Fruit fly (Drosophila melanogaster) whole organism, embryonic: ENCODE results near the gene CG12581.

Experiments
- Blimp-1 ChIP-seq: fragments of 200-800 bp; sonication (Bioruptor generic); optimal IDR thresholded peaks from 3 replicates; lab custom pipeline; 2018; ENCODE audit warnings: missing biosample characterization, missing genetic modification characterization, mild to moderate bottlenecking, moderate library complexity, missing genetic modification reagents
- CG10267 ChIP-seq: fragments of 200-800 bp; sonication (Bioruptor generic); optimal IDR thresholded peaks from 2 replicates; lab custom pipeline; 2018; ENCODE audit warnings: missing biosample characterization, mild to moderate bottlenecking, missing genetic modification characterization, moderate library complexity
- CG10274 ChIP-seq: fragments of 200-800 bp; sonication (Bioruptor generic); optimal IDR thresholded peaks from 3 replicates; lab custom pipeline; 2017; ENCODE audit warnings: missing biosample characterization, mild to moderate bottlenecking, missing genetic modification characterization
- CG10654 ChIP-seq: fragments of 200-800 bp; sonication (Bioruptor generic); optimal IDR thresholded peaks from 2 replicates; lab custom pipeline; 2016; ENCODE audit warnings: missing biosample characterization, missing genetic modification characterization
- CG11398 ChIP-seq: fragments of 200-800 bp; sonication (Bioruptor generic); optimal IDR thresholded peaks from 2 replicates; lab custom pipeline; 2016; ENCODE audit warnings: missing biosample characterization, missing genetic modification characterization
- CG11696 ChIP-seq: fragments of 200-800 bp; sonication (Bioruptor generic); IDR thresholded peaks from 2 replicates; pipeline ENCODE4 v1.3.6; 2022; ENCODE audit warnings: missing biosample characterization, missing genetic modification characterization
- CG12391 ChIP-seq: fragments of 200-800 bp; sonication (Bioruptor generic); optimal IDR thresholded peaks from 3 replicates; lab custom pipeline; 2018; ENCODE audit warnings: missing biosample characterization, mild to moderate bottlenecking, missing genetic modification characterization, moderate library complexity
- CG12744 ChIP-seq: fragments of 200-800 bp; sonication (Bioruptor generic); optimal IDR thresholded peaks from 2 replicates; lab custom pipeline; 2016; ENCODE audit warnings: missing biosample characterization, missing genetic modification characterization
- CG12769 ChIP-seq: fragments of 200-800 bp; sonication (Bioruptor generic); optimal IDR thresholded peaks from 2 replicates; lab custom pipeline; 2019; ENCODE audit warnings: missing biosample characterization, mild to moderate bottlenecking, missing genetic modification characterization, moderate library complexity
- CG13894 ChIP-seq: fragments of 200-800 bp; sonication (Bioruptor generic); optimal IDR thresholded peaks from 3 replicates; lab custom pipeline; 2018; ENCODE audit warnings: missing biosample characterization, mild to moderate bottlenecking, missing genetic modification characterization, moderate library complexity
- CG17359 ChIP-seq: fragments of 200-800 bp; sonication (Bioruptor generic); optimal IDR thresholded peaks from 3 replicates; lab custom pipeline; 2018; ENCODE audit warnings: missing biosample characterization, mild to moderate bottlenecking, missing genetic modification characterization, moderate library complexity
- CG2202 ChIP-seq: fragments of 200-800 bp; sonication (Bioruptor generic); optimal IDR thresholded peaks from 2 replicates; lab custom pipeline; 2018; ENCODE audit warnings: missing biosample characterization, mild to moderate bottlenecking, missing genetic modification characterization
- CG30431 ChIP-seq: fragments of 200-800 bp; sonication (Bioruptor generic); optimal IDR thresholded peaks from 2 replicates; lab custom pipeline; 2017; ENCODE audit warnings: missing biosample characterization, missing genetic modification characterization
- CG31388 ChIP-seq: fragments of 200-800 bp; sonication (Bioruptor generic); optimal IDR thresholded peaks from 2 replicates; lab custom pipeline; 2016; ENCODE audit warnings: missing biosample characterization, missing genetic modification characterization
- CG33557 ChIP-seq: fragments of 200-800 bp; sonication (Bioruptor generic); optimal IDR thresholded peaks from 2 replicates; lab custom pipeline; 2019; ENCODE audit warnings: missing biosample characterization, mild to moderate bottlenecking, missing genetic modification characterization, moderate library complexity
- CG43689 ChIP-seq: fragments of 200-800 bp; sonication (Bioruptor generic); IDR thresholded peaks from 2 replicates; pipeline ENCODE4 v1.3.6; 2022; ENCODE audit warnings: missing biosample characterization, missing genetic modification characterization
- CG6689 ChIP-seq: fragments of 200-800 bp; sonication (Bioruptor generic); IDR thresholded peaks from 2 replicates; pipeline ENCODE4 v1.3.6; 2022; ENCODE audit warnings: missing biosample characterization, missing genetic modification characterization
- CG6765 ChIP-seq: fragments of 200-800 bp; sonication (Bioruptor generic); optimal IDR thresholded peaks from 3 replicates; lab custom pipeline; 2017; ENCODE audit warnings: missing biosample characterization, mild to moderate bottlenecking, missing genetic modification characterization
- Dll ChIP-seq: fragments of 200-800 bp; sonication (Bioruptor generic); IDR thresholded peaks from 4 replicates; pipeline ENCODE4 v1.3.6; 2022; ENCODE audit warnings: missing biosample characterization, missing genetic modification characterization; ENCODE audit not compliant: partially characterized antibody
- Dref ChIP-seq: fragments of 200-800 bp; sonication (Bioruptor generic); IDR thresholded peaks from 2 replicates; pipeline ENCODE4 v1.3.6; 2022; ENCODE audit warnings: missing biosample characterization, missing genetic modification characterization
- E2f1 ChIP-seq: fragments of 200-800 bp; sonication (Bioruptor generic); IDR thresholded peaks from 2 replicates; pipeline ENCODE4 v1.3.6; 2022; ENCODE audit warnings: missing biosample characterization, missing genetic modification characterization
- HLH3B ChIP-seq: fragments of 200-800 bp; sonication (Bioruptor generic); IDR thresholded peaks from 2 replicates; pipeline ENCODE4 v1.3.6; 2022; ENCODE audit warnings: missing biosample characterization, missing genetic modification characterization
- Lim3 ChIP-seq: fragments of 200-800 bp; sonication (Bioruptor generic); IDR thresholded peaks from 2 replicates; pipeline ENCODE4 v1.3.6; 2022; ENCODE audit warnings: missing biosample characterization, missing genetic modification characterization
- MESR4 ChIP-seq: fragments of 200-800 bp; sonication (Bioruptor generic); optimal IDR thresholded peaks from 2 replicates; lab custom pipeline; 2018; ENCODE audit warnings: missing biosample characterization, mild to moderate bottlenecking, missing genetic modification characterization, moderate library complexity
- Oli ChIP-seq: fragments of 200-800 bp; sonication (Bioruptor generic); optimal IDR thresholded peaks from 2 replicates; lab custom pipeline; 2018; ENCODE audit warnings: missing biosample characterization, mild to moderate bottlenecking, missing genetic modification characterization, moderate library complexity
- Optix ChIP-seq: fragments of 200-800 bp; sonication (Bioruptor generic); IDR thresholded peaks from 3 replicates; pipeline ENCODE4 v1.3.6; 2022; ENCODE audit warnings: missing biosample characterization, missing genetic modification characterization
- PHDP ChIP-seq: fragments of 200-800 bp; sonication (Bioruptor generic); optimal IDR thresholded peaks from 3 replicates; lab custom pipeline; 2018; ENCODE audit warnings: missing biosample characterization, mild to moderate bottlenecking, missing genetic modification characterization, moderate library complexity
- Ptx1 ChIP-seq: fragments of 200-800 bp; sonication (Bioruptor generic); IDR thresholded peaks from 2 replicates; pipeline ENCODE4 v1.3.6; 2022; ENCODE audit warnings: missing biosample characterization, missing genetic modification characterization
- Ravus ChIP-seq: fragments of 200-800 bp; sonication (Bioruptor generic); IDR thresholded peaks from 2 replicates; pipeline ENCODE4 v1.3.6; 2022; ENCODE audit warnings: missing biosample characterization, missing genetic modification characterization
- Taf1 ChIP-seq: fragments of 200-800 bp; sonication (Bioruptor generic); IDR thresholded peaks from 2 replicates; pipeline ENCODE4 v1.3.6; 2022; ENCODE audit warnings: missing biosample characterization, missing genetic modification characterization
- Tbp ChIP-seq: fragments of >200 bp; optimal IDR thresholded peaks from 2 replicates; lab custom pipeline; 2018; ENCODE audit warnings: missing biosample characterization, missing genetic modification characterization
- ap ChIP-seq: fragments of 200-800 bp; sonication (Bioruptor generic); IDR thresholded peaks from 2 replicates; pipeline ENCODE4 v1.3.6; 2022; ENCODE audit warnings: missing biosample characterization, missing genetic modification characterization
- ase ChIP-seq: fragments of 200-800 bp; sonication (Bioruptor generic); IDR thresholded peaks from 3 replicates; pipeline ENCODE4 v1.3.6; 2022; ENCODE audit warnings: missing biosample characterization, missing genetic modification characterization
- bbx ChIP-seq: fragments of 200-800 bp; sonication (Bioruptor generic); IDR thresholded peaks from 2 replicates; pipeline ENCODE4 v1.3.6; 2022; ENCODE audit warnings: missing biosample characterization, missing genetic modification characterization; ENCODE audit not compliant: partially characterized antibody
- dpn ChIP-seq, 2 experiments: fragments of 200-800 bp; sonication (Bioruptor generic); optimal IDR thresholded peaks; 3 replicates each; lab custom pipeline; 2016; ENCODE audit warnings: missing biosample characterization in 2 of 2, missing genetic modification characterization in 2 of 2
- gem ChIP-seq: fragments of 200-800 bp; sonication (Bioruptor generic); optimal IDR thresholded peaks from 2 replicates; lab custom pipeline; 2019; ENCODE audit warnings: missing biosample characterization, mild to moderate bottlenecking, missing genetic modification characterization, moderate library complexity
- gro ChIP-seq: fragments of 200-800 bp; sonication (Bioruptor generic); optimal IDR thresholded peaks from 2 replicates; lab custom pipeline; 2016; ENCODE audit warnings: missing biosample characterization, missing genetic modification characterization
- insv ChIP-seq, 2 experiments: fragments of 200-800 bp; sonication (Bioruptor generic); optimal IDR thresholded peaks; 3 replicates each; lab custom pipeline; 2016 to 2018; ENCODE audit warnings: missing biosample characterization in 2 of 2, missing genetic modification characterization in 2 of 2
- klu ChIP-seq: fragments of 200-800 bp; sonication (Bioruptor generic); IDR thresholded peaks from 2 replicates; pipeline ENCODE4 v1.3.6; 2022; ENCODE audit warnings: missing biosample characterization, missing genetic modification characterization
- lola ChIP-seq, 3 experiments: fragments of >200 bp in 2 of 3; fragments of 200-800 bp in 1 of 3; sonication (Bioruptor generic) in 1 of 3; optimal IDR thresholded peaks; 2 replicates each; lab custom pipeline; 2017 to 2019; ENCODE audit warnings: missing biosample characterization in 3 of 3, missing genetic modification characterization in 3 of 3, mild to moderate bottlenecking in 1 of 3, moderate library complexity in 1 of 3
- luna ChIP-seq: fragments of 200-800 bp; sonication (Bioruptor generic); optimal IDR thresholded peaks from 2 replicates; lab custom pipeline; 2016; ENCODE audit warnings: missing biosample characterization, missing genetic modification characterization
- maf-S ChIP-seq: fragments of 200-800 bp; sonication (Bioruptor generic); optimal IDR thresholded peaks from 2 replicates; lab custom pipeline; 2016; ENCODE audit warnings: missing biosample characterization, missing genetic modification characterization
- nmo ChIP-seq: fragments of 200-800 bp; sonication (Bioruptor generic); optimal IDR thresholded peaks from 2 replicates; lab custom pipeline; 2018; ENCODE audit warnings: missing biosample characterization, mild to moderate bottlenecking, missing genetic modification characterization, moderate library complexity
- rib ChIP-seq: fragments of 200-800 bp; sonication (Bioruptor generic); IDR thresholded peaks from 2 replicates; pipeline ENCODE4 v1.3.6; 2022; ENCODE audit warnings: missing biosample characterization, missing genetic modification characterization
- sens-2 ChIP-seq: fragments of 200-800 bp; sonication (Bioruptor generic); IDR thresholded peaks from 2 replicates; pipeline ENCODE4 v1.3.6; 2022; ENCODE audit warnings: missing biosample characterization, missing genetic modification characterization
- sim ChIP-seq: fragments of 200-800 bp; sonication (Bioruptor generic); IDR thresholded peaks from 2 replicates; pipeline ENCODE4 v1.3.6; 2022; ENCODE audit warnings: missing biosample characterization, missing genetic modification characterization
- sob ChIP-seq: fragments of 200-800 bp; sonication (Bioruptor generic); IDR thresholded peaks from 2 replicates; pipeline ENCODE4 v1.3.6; 2022; ENCODE audit warnings: missing biosample characterization, missing genetic modification characterization
- tx ChIP-seq: fragments of 200-800 bp; sonication (Bioruptor generic); optimal IDR thresholded peaks from 2 replicates; lab custom pipeline; 2016; ENCODE audit warnings: missing biosample characterization, missing genetic modification characterization
- z ChIP-seq: fragments of 200-800 bp; sonication (Bioruptor generic); IDR thresholded peaks from 3 replicates; pipeline ENCODE4 v1.3.6; 2022; ENCODE audit warnings: missing biosample characterization, missing genetic modification characterization

Gene CG12581

DNA sequence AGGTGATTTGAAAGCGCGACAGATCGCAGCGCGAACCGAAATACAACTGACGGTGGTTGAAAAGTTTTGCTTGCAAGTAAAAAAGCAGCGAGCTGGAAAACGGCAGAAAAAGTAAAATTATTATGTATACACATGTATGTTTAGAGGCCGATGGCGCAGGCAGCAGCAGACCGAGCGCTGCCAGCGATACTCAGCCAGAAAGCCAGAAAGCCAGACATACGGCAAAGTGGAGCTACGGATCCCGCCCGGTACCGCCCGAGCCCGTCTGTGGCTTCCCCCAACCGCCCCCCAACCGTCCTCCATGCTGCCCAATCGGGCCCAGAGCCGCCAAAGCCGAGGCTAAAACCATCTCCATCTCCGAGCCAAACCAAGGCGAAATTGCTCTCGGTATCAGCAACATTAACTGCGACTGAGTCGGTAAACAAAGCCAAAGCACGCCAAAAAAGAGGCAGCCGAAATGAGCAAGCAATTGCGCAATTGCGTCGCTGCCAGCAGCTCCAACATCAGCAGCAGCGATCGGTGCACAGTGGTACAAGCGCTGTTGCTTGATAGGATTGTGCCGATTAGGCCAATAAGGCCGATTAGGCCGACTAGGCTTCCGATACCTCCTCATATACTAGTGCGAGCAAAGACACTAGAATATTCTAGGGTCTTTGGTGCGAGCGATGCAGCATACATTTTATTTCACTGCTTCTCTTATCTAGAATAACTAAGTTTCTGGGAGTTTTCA lies 41.0 kb downstream of the CG12581 start, which contains the start of gene CG14636 (continued):
- TF ChIP-seq lola (GFP tag; optimal IDR thresholded peaks at IDR 0.05; lab: Kevin White, UChicago) (no peak), PHDP (tag; lab: Kevin White, UChicago) (peak; percentile 69), dpn (GFP tag; optimal IDR thresholded peaks at IDR 0.05; lab: Kevin White, UChicago) (peak; percentile 73 to 74), maf-S (GFP tag; lab: Kevin White, UChicago) (peak; percentile 44), HLH3B (GFP tag; lab: Robert Waterston, UW) (peak; percentile 78), Lim3 (GFP tag; lab: Robert Waterston, UW) (no peak), CG11398 (GFP tag; lab: Kevin White, UChicago) (peak; percentile 11), CG12391 (tag; lab: Kevin White, UChicago) (peak; percentile 47), tx (GFP tag; lab: Kevin White, UChicago) (peak; percentile 72), CG10267 (peak; percentile 21), CG30431 (GFP tag; lab: Kevin White, UChicago) (peak; percentile 20), CG10654 (peak; percentile 50), Tbp (GFP tag; lab: Kevin White, UChicago) (no peak), Blimp-1 (GFP tag; lab: Kevin White, UChicago) (peak; percentile 10), CG43689 (GFP tag; lab: Robert Waterston, UW) (no peak), CG13894 (tag; lab: Kevin White, UChicago) (no peak), E2f1 (peak; percentile 74), rib (GFP tag; lab: Robert Waterston, UW) (peak; percentile 75; the same call in 1 of the 2 replicates), sim (GFP tag; lab: Robert Waterston, UW) (peak; percentile 42; the same call in 1 of the 2 replicates), CG6689 (GFP tag; lab: Robert Waterston, UW) (peak; percentile 79), CG12769 (tag; lab: Kevin White, UChicago) (peak; percentile 71), Oli (tag; lab: Kevin White, UChicago) (peak; percentile 77), CG33557 (GFP tag; lab: Kevin White, UChicago) (no peak), luna (GFP tag; lab: Kevin White, UChicago) (no peak), gem (tag; lab: Kevin White, UChicago) (peak; percentile 76), klu (GFP tag; lab: Robert Waterston, UW) (peak; percentile 68; the same call in 1 of the 2 replicates), Dll (GFP tag; lab: Robert Waterston, UW) (peak; percentile 48; the same call in 1 of the 4 replicates), CG6765 (GFP tag; lab: Kevin White, UChicago) (peak; percentile 73), Optix (GFP tag; lab: Robert Waterston, UW) (peak; percentile 73; the same call in 2 of the 3 replicates), Taf1 (GFP tag; lab: Robert Waterston, UW) (peak; percentile 35; the same call in 1 of the 2 replicates), CG10274 (peak; percentile 40), ase (GFP tag; lab: Robert Waterston, UW) (peak; percentile 73; the same call in 2 of the 3 replicates), Ptx1 (peak; percentile 89), CG2202 (tag; lab: Kevin White, UChicago) (no peak), CG11696 (GFP tag; lab: Robert Waterston, UW) (peak; percentile 32; the same call in 1 of the 2 replicates), ap (peak; percentile 49), bbx (GFP tag; lab: Robert Waterston, UW) (peak; percentile 30; the same call in 1 of the 2 replicates), gro (GFP tag; lab: Kevin White, UChicago) (peak; percentile 63), sob (GFP tag; lab: Robert Waterston, UW) (peak; percentile 84), CG31388 (no peak), CG12744 (GFP tag; lab: Kevin White, UChicago) (peak; percentile 35), Ravus (GFP tag; lab: Robert Waterston, UW) (0 out of 2 replicates have a peak, but pooled peaks have one; percentile 7), z (GFP tag; lab: Robert Waterston, UW) (0 out of 3 replicates have a peak, but pooled peaks have one; percentile 45), sens-2 (no peak), nmo (GFP tag; lab: Kevin White, UChicago) (peak; percentile 43), CG17359 (tag; lab: Kevin White, UChicago) (peak; percentile 65), Dref (0 out of 2 replicates have a peak, but pooled peaks have one; percentile 8), MESR4 (no peak), insv (GFP tag; optimal IDR thresholded peaks at IDR 0.05; lab: Kevin White, UChicago) (no peak)
